Fruit fly (Drosophila melanogaster) whole organism, embryonic: Measurements from ENCODE around the gene RabX5.

Experiments
- B-H2 ChIP-seq: fragments of 200-800 bp; sonication (Bioruptor generic); optimal IDR thresholded peaks from 2 replicates; lab custom pipeline; 2018; ENCODE audit warnings: missing biosample characterization, mild to moderate bottlenecking, missing genetic modification characterization
- CG1024 ChIP-seq: fragments of 200-800 bp; sonication (Bioruptor generic); IDR thresholded peaks from 2 replicates; pipeline ENCODE4 v1.3.6; 2022; ENCODE audit warnings: missing biosample characterization, missing genetic modification characterization
- CG10274 ChIP-seq: fragments of 200-800 bp; sonication (Bioruptor generic); optimal IDR thresholded peaks from 3 replicates; lab custom pipeline; 2017; ENCODE audit warnings: missing biosample characterization, mild to moderate bottlenecking, missing genetic modification characterization
- CG10321 ChIP-seq: fragments of 200-800 bp; sonication (Bioruptor generic); IDR thresholded peaks from 2 replicates; pipeline ENCODE4 v1.3.6; 2022; ENCODE audit warnings: missing biosample characterization, missing genetic modification characterization
- CG10979 ChIP-seq: fragments of 200-800 bp; sonication (Bioruptor generic); optimal IDR thresholded peaks from 2 replicates; lab custom pipeline; 2018; ENCODE audit warnings: missing biosample characterization, mild to moderate bottlenecking, missing genetic modification characterization, moderate library complexity
- CG11456 ChIP-seq: fragments of 200-800 bp; sonication (Bioruptor generic); IDR thresholded peaks from 3 replicates; pipeline ENCODE4 v1.3.6; 2022; ENCODE audit warnings: missing biosample characterization, missing genetic modification characterization
- CG11695 ChIP-seq: fragments of 200-800 bp; sonication (Bioruptor generic); IDR thresholded peaks from 3 replicates; pipeline ENCODE4 v1.3.6; 2022; ENCODE audit warnings: missing biosample characterization, missing genetic modification characterization
- CG11696 ChIP-seq: fragments of 200-800 bp; sonication (Bioruptor generic); IDR thresholded peaks from 2 replicates; pipeline ENCODE4 v1.3.6; 2022; ENCODE audit warnings: missing biosample characterization, missing genetic modification characterization
- CG13775 ChIP-seq: fragments of 200-800 bp; sonication (Bioruptor generic); optimal IDR thresholded peaks from 3 replicates; lab custom pipeline; 2017; ENCODE audit warnings: missing biosample characterization, mild to moderate bottlenecking, missing genetic modification characterization
- CG14965 ChIP-seq: fragments of 200-800 bp; sonication (Bioruptor generic); optimal IDR thresholded peaks from 2 replicates; lab custom pipeline; 2016; ENCODE audit warnings: missing biosample characterization, missing genetic modification characterization, borderline replicate concordance
- CG2678 ChIP-seq: fragments of 200-800 bp; sonication (Bioruptor generic); optimal IDR thresholded peaks from 3 replicates; lab custom pipeline; 2019; ENCODE audit warnings: missing biosample characterization, mild to moderate bottlenecking, missing genetic modification characterization, moderate library complexity
- CG2889 ChIP-seq: fragments of 200-800 bp; sonication (Bioruptor generic); IDR thresholded peaks from 3 replicates; pipeline ENCODE4 v1.3.6; 2022; ENCODE audit warnings: missing biosample characterization, missing genetic modification characterization
- CG31224 ChIP-seq: fragments of 200-800 bp; sonication (Bioruptor generic); IDR thresholded peaks from 2 replicates; pipeline ENCODE4 v1.3.6; 2022; ENCODE audit warnings: missing biosample characterization, missing genetic modification characterization
- CG3163 ChIP-seq: fragments of 200-800 bp; sonication (Bioruptor generic); optimal IDR thresholded peaks from 3 replicates; lab custom pipeline; 2016; ENCODE audit warnings: missing biosample characterization, missing genetic modification characterization
- CG4282 ChIP-seq: fragments of 200-800 bp; sonication (Bioruptor generic); optimal IDR thresholded peaks from 2 replicates; lab custom pipeline; 2016; ENCODE audit warnings: missing biosample characterization, missing genetic modification characterization
- CG6175 ChIP-seq: fragments of 200-800 bp; sonication (Bioruptor generic); IDR thresholded peaks from 3 replicates; pipeline ENCODE4 v1.3.6; 2022; ENCODE audit warnings: missing biosample characterization, missing genetic modification characterization
- CG6254 ChIP-seq: fragments of 200-800 bp; sonication (Bioruptor generic); optimal IDR thresholded peaks from 3 replicates; lab custom pipeline; 2017; ENCODE audit warnings: mild to moderate bottlenecking, missing biosample characterization, missing genetic modification reagents, missing genetic modification characterization
- CG7839 ChIP-seq: fragments of 200-800 bp; sonication (Bioruptor generic); optimal IDR thresholded peaks from 3 replicates; lab custom pipeline; 2018; ENCODE audit warnings: missing biosample characterization, mild to moderate bottlenecking, missing genetic modification characterization, moderate library complexity
- CG8290 ChIP-seq, 3 experiments: fragments of 200-800 bp; sonication (Bioruptor generic); optimal IDR thresholded peaks; 2 replicates each; lab custom pipeline; 2016 to 2019; ENCODE audit warnings: missing biosample characterization in 3 of 3, missing genetic modification characterization in 3 of 3, mild to moderate bottlenecking in 2 of 3, moderate library complexity in 1 of 3
- Dek ChIP-seq: fragments of 200-800 bp; sonication (Bioruptor generic); optimal IDR thresholded peaks from 3 replicates; lab custom pipeline; 2019; ENCODE audit warnings: missing biosample characterization, mild to moderate bottlenecking, missing genetic modification characterization, moderate library complexity
- Elba2 ChIP-seq: fragments of 200-800 bp; sonication (Bioruptor generic); optimal IDR thresholded peaks from 3 replicates; lab custom pipeline; 2016; ENCODE audit warnings: missing biosample characterization, missing genetic modification characterization
- H15 ChIP-seq: fragments of 200-800 bp; sonication (Bioruptor generic); IDR thresholded peaks from 3 replicates; pipeline ENCODE4 v1.3.6; 2022; ENCODE audit warnings: missing biosample characterization, missing genetic modification characterization
- HLH3B ChIP-seq: fragments of 200-800 bp; sonication (Bioruptor generic); IDR thresholded peaks from 2 replicates; pipeline ENCODE4 v1.3.6; 2022; ENCODE audit warnings: missing biosample characterization, missing genetic modification characterization
- Hey ChIP-seq: fragments of 200-800 bp; sonication (Bioruptor generic); optimal IDR thresholded peaks from 3 replicates; lab custom pipeline; 2018; ENCODE audit warnings: missing biosample characterization, mild to moderate bottlenecking, missing genetic modification characterization
- Hr78 ChIP-seq, 2 experiments: fragments of 200-800 bp in 1 of 2; fragments of >200 bp in 1 of 2; sonication (Bioruptor generic) in 1 of 2; optimal IDR thresholded peaks; 2 replicates each; lab custom pipeline; 2017 to 2019; ENCODE audit warnings: missing biosample characterization in 2 of 2, missing genetic modification characterization in 2 of 2, mild to moderate bottlenecking in 1 of 2, moderate library complexity in 1 of 2
- Lim3 ChIP-seq: fragments of 200-800 bp; sonication (Bioruptor generic); IDR thresholded peaks from 2 replicates; pipeline ENCODE4 v1.3.6; 2022; ENCODE audit warnings: missing biosample characterization, missing genetic modification characterization
- Mrtf ChIP-seq: fragments of 200-800 bp; sonication (Bioruptor generic); IDR thresholded peaks from 3 replicates; pipeline ENCODE4 v1.3.6; 2022; ENCODE audit warnings: missing biosample characterization, missing genetic modification characterization
- Nf-YA ChIP-seq: fragments of 200-800 bp; sonication (Bioruptor generic); IDR thresholded peaks from 2 replicates; pipeline ENCODE4 v1.3.6; 2022; ENCODE audit warnings: missing biosample characterization, missing genetic modification characterization
- Opbp ChIP-seq: fragments of 200-800 bp; sonication (Bioruptor generic); IDR thresholded peaks from 3 replicates; pipeline ENCODE4 v1.3.6; 2022; ENCODE audit warnings: missing biosample characterization, missing genetic modification characterization; ENCODE audit not compliant: partially characterized antibody
- Rfx ChIP-seq: fragments of 200-800 bp; sonication (Bioruptor generic); IDR thresholded peaks from 2 replicates; pipeline ENCODE4 v1.3.6; 2022; ENCODE audit warnings: missing biosample characterization, missing genetic modification characterization
- Sry-β ChIP-seq: fragments of 200-800 bp; sonication (Bioruptor generic); optimal IDR thresholded peaks from 2 replicates; lab custom pipeline; 2018; ENCODE audit warnings: missing biosample characterization, mild to moderate bottlenecking, missing genetic modification characterization, moderate library complexity
- bbx ChIP-seq: fragments of 200-800 bp; sonication (Bioruptor generic); IDR thresholded peaks from 2 replicates; pipeline ENCODE4 v1.3.6; 2022; ENCODE audit warnings: missing biosample characterization, missing genetic modification characterization; ENCODE audit not compliant: partially characterized antibody
- btn ChIP-seq: fragments of 200-800 bp; sonication (Bioruptor generic); optimal IDR thresholded peaks from 2 replicates; lab custom pipeline; 2016; ENCODE audit warnings: missing biosample characterization, missing genetic modification characterization
- corto ChIP-seq: fragments of 200-800 bp; sonication (Bioruptor generic); optimal IDR thresholded peaks from 2 replicates; lab custom pipeline; 2016; ENCODE audit warnings: missing biosample characterization, mild to moderate bottlenecking, missing genetic modification characterization, moderate library complexity
- cwo ChIP-seq: fragments of 200-800 bp; sonication (Bioruptor generic); optimal IDR thresholded peaks from 3 replicates; lab custom pipeline; 2017; ENCODE audit warnings: missing biosample characterization, missing genetic modification characterization, mild to moderate bottlenecking, moderate library complexity, missing genetic modification reagents
- dmrt11E ChIP-seq: fragments of 200-800 bp; sonication (Bioruptor generic); optimal IDR thresholded peaks from 3 replicates; lab custom pipeline; 2018; ENCODE audit warnings: missing biosample characterization, mild to moderate bottlenecking, missing genetic modification characterization, moderate library complexity
- emc ChIP-seq: fragments of 200-800 bp; sonication (Bioruptor generic); optimal IDR thresholded peaks from 2 replicates; lab custom pipeline; 2016; ENCODE audit warnings: missing biosample characterization, missing genetic modification characterization
- eve ChIP-seq, 2 experiments: fragments of >200 bp; optimal IDR thresholded peaks; 2 replicates each; lab custom pipeline; 2017; ENCODE audit warnings: missing biosample characterization in 2 of 2, missing genetic modification characterization in 2 of 2
- fu2 ChIP-seq: fragments of 200-800 bp; sonication (Bioruptor generic); optimal IDR thresholded peaks from 2 replicates; lab custom pipeline; 2016; ENCODE audit warnings: missing biosample characterization, missing genetic modification characterization
- ind ChIP-seq: fragments of 200-800 bp; sonication (Bioruptor generic); optimal IDR thresholded peaks from 3 replicates; lab custom pipeline; 2016; ENCODE audit warnings: missing biosample characterization, missing genetic modification characterization
- insv ChIP-seq, 2 experiments: fragments of 200-800 bp; sonication (Bioruptor generic); optimal IDR thresholded peaks; 3 replicates each; lab custom pipeline; 2016 to 2018; ENCODE audit warnings: missing biosample characterization in 2 of 2, missing genetic modification characterization in 2 of 2
- knrl ChIP-seq: fragments of 200-800 bp; sonication (Bioruptor generic); IDR thresholded peaks from 3 replicates; pipeline ENCODE4 v1.3.6; 2022; ENCODE audit warnings: missing biosample characterization, missing genetic modification characterization; ENCODE audit not compliant: partially characterized antibody
- nerfin-2 ChIP-seq: fragments of 200-800 bp; sonication (Bioruptor generic); IDR thresholded peaks from 2 replicates; pipeline ENCODE4 v1.3.6; 2022; ENCODE audit warnings: missing biosample characterization, missing genetic modification characterization; ENCODE audit not compliant: partially characterized antibody
- odd ChIP-seq: fragments of 200-800 bp; sonication (Bioruptor generic); optimal IDR thresholded peaks from 2 replicates; lab custom pipeline; 2017; ENCODE audit warnings: missing biosample characterization, mild to moderate bottlenecking, missing genetic modification characterization
- phol ChIP-seq: fragments of 200-800 bp; sonication (Bioruptor generic); optimal IDR thresholded peaks from 3 replicates; lab custom pipeline; 2018; ENCODE audit warnings: missing biosample characterization, mild to moderate bottlenecking, missing genetic modification characterization, moderate library complexity
- pnt ChIP-seq: fragments of 200-800 bp; sonication (Bioruptor generic); optimal IDR thresholded peaks from 3 replicates; lab custom pipeline; 2016; ENCODE audit warnings: missing biosample characterization, missing genetic modification characterization
- slp2 ChIP-seq: fragments of 200-800 bp; sonication (Bioruptor generic); optimal IDR thresholded peaks from 2 replicates; lab custom pipeline; 2016; ENCODE audit warnings: missing biosample characterization, missing genetic modification characterization
- tgo ChIP-seq: fragments of 200-800 bp; sonication (Bioruptor generic); IDR thresholded peaks from 3 replicates; pipeline ENCODE4 v1.3.6; 2022; ENCODE audit warnings: missing biosample characterization, missing genetic modification characterization
- trh ChIP-seq: fragments of 200-800 bp; sonication (Bioruptor generic); optimal IDR thresholded peaks from 2 replicates; lab custom pipeline; 2016; ENCODE audit warnings: missing biosample characterization, missing genetic modification characterization

Gene RabX5

dm6 chr3L:1639185-1639812 lies 30.6 kb downstream of the RabX5 start, which contains the start of the genes Mettl2 and Bgb (continued):
- no peak for TF ChIP-seq odd (GFP tag; lab: Kevin White, UChicago)
- peak; percentile 48 for TF ChIP-seq emc (GFP tag; lab: Kevin White, UChicago)
- no peak for TF ChIP-seq trh (GFP tag; lab: Kevin White, UChicago)
- TF ChIP-seq bbx (GFP tag; lab: Robert Waterston, UW) = peak; percentile 41; the same call in 1 of the 2 replicates
- TF ChIP-seq cwo = peak; percentile 53
- peak; percentile 51 for TF ChIP-seq CG6254
- TF ChIP-seq Nf-YA (GFP tag; lab: Robert Waterston, UW) = no peak
- TF ChIP-seq CG1024 = no peak
- peak; percentile 85 for TF ChIP-seq H15 (GFP tag; lab: Robert Waterston, UW)
- no peak for TF ChIP-seq insv (GFP tag; optimal IDR thresholded peaks at IDR 0.05; lab: Kevin White, UChicago)
- TF ChIP-seq Elba2 (GFP tag; lab: Kevin White, UChicago) = peak; percentile 23
- TF ChIP-seq Opbp (GFP tag; lab: Robert Waterston, UW) = peak; percentile 62; the same call in 2 of the 3 replicates
- TF ChIP-seq CG11456 (GFP tag; lab: Robert Waterston, UW) = peak; percentile 86
- peak; percentile 71 for TF ChIP-seq fu2 (GFP tag; lab: Kevin White, UChicago)
- peak; percentile 26 for TF ChIP-seq CG10274
- TF ChIP-seq Dek = peak; percentile 61
- no peak for TF ChIP-seq CG14965 (GFP tag; lab: Kevin White, UChicago)
- TF ChIP-seq CG8290 (GFP tag; optimal IDR thresholded peaks at IDR 0.05; lab: Kevin White, UChicago) = peak; percentile 57
- no peak for TF ChIP-seq CG8290 (tag; optimal IDR thresholded peaks at IDR 0.05; lab: Kevin White, UChicago)
- TF ChIP-seq corto = no peak
- no peak for TF ChIP-seq CG4282
- TF ChIP-seq tgo = peak; percentile 86
- TF ChIP-seq Rfx (GFP tag; lab: Robert Waterston, UW) = peak; percentile 90
- peak; percentile 61; the same call in 1 of the 3 replicates for TF ChIP-seq CG6175
- TF ChIP-seq phol (tag; lab: Kevin White, UChicago) = peak; percentile 87
- TF ChIP-seq CG13775 (GFP tag; lab: Kevin White, UChicago) = peak; percentile 80
- TF ChIP-seq CG10979 (tag; lab: Kevin White, UChicago) = peak; percentile 69
- TF ChIP-seq HLH3B = peak; percentile 72
- TF ChIP-seq ind (GFP tag; lab: Kevin White, UChicago) = peak; percentile 90
- no peak for TF ChIP-seq Hey (tag; lab: Kevin White, UChicago)
- peak; percentile 78 for TF ChIP-seq Mrtf (GFP tag; lab: Robert Waterston, UW)
- TF ChIP-seq CG10321 = no peak
- TF ChIP-seq Lim3 = no peak
- TF ChIP-seq eve (GFP tag; optimal IDR thresholded peaks at IDR 0.05; lab: Kevin White, UChicago) = no peak
- TF ChIP-seq CG7839 (tag; lab: Kevin White, UChicago) = peak; percentile 84
- TF ChIP-seq CG3163 = peak; percentile 49
- TF ChIP-seq nerfin-2 = no peak
- TF ChIP-seq CG11696 (GFP tag; lab: Robert Waterston, UW) = 0 out of 2 replicates have a peak, but pooled peaks have one; percentile 29
- peak; percentile 87 for TF ChIP-seq knrl (GFP tag; lab: Robert Waterston, UW)
- no peak for TF ChIP-seq Hr78 (GFP tag; optimal IDR thresholded peaks at IDR 0.05; lab: Kevin White, UChicago)
- peak; percentile 30 for TF ChIP-seq Sry-β (GFP tag; lab: Kevin White, UChicago)
- peak; percentile 81; the same call in 2 of the 3 replicates for TF ChIP-seq CG11695
- peak; percentile 85 for TF ChIP-seq CG2678 (tag; lab: Kevin White, UChicago)
- TF ChIP-seq CG31224 = peak; percentile 72
- peak; percentile 66 for TF ChIP-seq slp2 (GFP tag; lab: Kevin White, UChicago)
- TF ChIP-seq CG2889 (GFP tag; lab: Robert Waterston, UW) = peak; percentile 47; the same call in 1 of the 3 replicates
- peak; percentile 67 for TF ChIP-seq dmrt11E (tag; lab: Kevin White, UChicago)
- TF ChIP-seq btn = peak; percentile 29
- peak; percentile 90 for TF ChIP-seq pnt (GFP tag; lab: Kevin White, UChicago)
- no peak for TF ChIP-seq B-H2 (GFP tag; lab: Kevin White, UChicago)
